Fruit fly (Drosophila melanogaster): ENCODE data around the gene CG1636.
A peak's percentile ranks its signal among the peaks of the same experiment; 100 is the strongest.

CG1636 gene

dm6 chrX:8243966-8244895, 29.0 kb upstream of the CG1636 start, which contains the start of gene sni (continued):
- no peak for TF ChIP-seq CG9609 (GFP tag; optimal IDR thresholded peaks at IDR 0.05)
- TF ChIP-seq Max (GFP tag; optimal IDR thresholded peaks at IDR 0.05) = no peak
- TF ChIP-seq CG11560 (tag; IDR thresholded peaks at IDR 0.05) = no peak
- no peak for TF ChIP-seq Antp (GFP tag; optimal IDR thresholded peaks at IDR 0.05)
- TF ChIP-seq CG30431 (GFP tag; optimal IDR thresholded peaks at IDR 0.05) = no peak
- TF ChIP-seq ro (GFP tag; IDR thresholded peaks at IDR 0.05) = no peak
- no peak for TF ChIP-seq tup (GFP tag; optimal IDR thresholded peaks at IDR 0.05)
- no peak for TF ChIP-seq CG18619 (GFP tag; optimal IDR thresholded peaks at IDR 0.05)
- peak; percentile 20 for TF ChIP-seq bab2 (GFP tag; optimal IDR thresholded peaks at IDR 0.05)
- peak; percentile 14; the same call in 1 of the 3 replicates for TF ChIP-seq CG34224 (GFP tag; IDR thresholded peaks at IDR 0.05; ENCODE audit: partially characterized antibody)
- no peak for TF ChIP-seq Sry-β (GFP tag; optimal IDR thresholded peaks at IDR 0.05)
- TF ChIP-seq CG17568 (GFP tag; optimal IDR thresholded peaks at IDR 0.05) = no peak
- no peak for TF ChIP-seq Abd-B (GFP tag; optimal IDR thresholded peaks at IDR 0.05)
- no peak for TF ChIP-seq CG30020 (tag; optimal IDR thresholded peaks at IDR 0.05)
- no peak for TF ChIP-seq chm (GFP tag; IDR thresholded peaks at IDR 0.05)
- TF ChIP-seq CG4707 (GFP tag; optimal IDR thresholded peaks at IDR 0.05) = no peak
- TF ChIP-seq org-1 (GFP tag; optimal IDR thresholded peaks at IDR 0.05) = no peak
- no peak for TF ChIP-seq CG3163 (GFP tag; optimal IDR thresholded peaks at IDR 0.05)
- no peak for TF ChIP-seq CG10565 (GFP tag; optimal IDR thresholded peaks at IDR 0.05)
- no peak for TF ChIP-seq nerfin-1 (tag; optimal IDR thresholded peaks at IDR 0.05)
- no peak for TF ChIP-seq HLHmδ (GFP tag; optimal IDR thresholded peaks at IDR 0.05)
- TF ChIP-seq CG11398 (GFP tag; optimal IDR thresholded peaks at IDR 0.05) = no peak
- no peak for TF ChIP-seq gt (GFP tag; IDR thresholded peaks at IDR 0.05)
- TF ChIP-seq bowl (GFP tag; IDR thresholded peaks at IDR 0.05) = no peak
- TF ChIP-seq GATAe (GFP tag; conservative IDR thresholded peaks at IDR 0.05) = no peak
- TF ChIP-seq Oaz (GFP tag; IDR thresholded peaks at IDR 0.05) = no peak
- peak; percentile 93 for TF ChIP-seq CG11696 (GFP tag; IDR thresholded peaks at IDR 0.05)
- peak; percentile 69 for TF ChIP-seq Drgx (GFP tag; IDR thresholded peaks at IDR 0.05)
- TF ChIP-seq Hmr (GFP tag; optimal IDR thresholded peaks at IDR 0.05) = peak; percentile 13
- TF ChIP-seq CG8290 (GFP tag; optimal IDR thresholded peaks at IDR 0.05) = no peak
- TF ChIP-seq CG8290 (tag; optimal IDR thresholded peaks at IDR 0.05) = no peak
- TF ChIP-seq YL-1 (GFP tag; optimal IDR thresholded peaks at IDR 0.05) = no peak
- no peak for TF ChIP-seq CG11695 (GFP tag; IDR thresholded peaks at IDR 0.05)
- no peak for TF ChIP-seq twi (tag; optimal IDR thresholded peaks at IDR 0.05)
- TF ChIP-seq pros (GFP tag; optimal IDR thresholded peaks at IDR 0.05) = no peak
- no peak for TF ChIP-seq CG6689 (GFP tag; IDR thresholded peaks at IDR 0.05)
- TF ChIP-seq tin (GFP tag; optimal IDR thresholded peaks at IDR 0.05) = no peak
- no peak for TF ChIP-seq Mrtf (GFP tag; IDR thresholded peaks at IDR 0.05)
- no peak for TF ChIP-seq Rx (GFP tag; IDR thresholded peaks at IDR 0.05)
- TF ChIP-seq sc (optimal IDR thresholded peaks at IDR 0.05) = no peak
- TF ChIP-seq sc (GFP tag; optimal IDR thresholded peaks at IDR 0.05) = no peak
- TF ChIP-seq otp (GFP tag; IDR thresholded peaks at IDR 0.05) = no peak
- TF ChIP-seq sens (GFP tag) = peak; percentile 66
- TF ChIP-seq crp (GFP tag; optimal IDR thresholded peaks at IDR 0.05) = no peak
- peak; percentile 1 for TF ChIP-seq unpg (GFP tag; optimal IDR thresholded peaks at IDR 0.05)
- TF ChIP-seq cad (GFP tag; optimal IDR thresholded peaks at IDR 0.05) = no peak
- TF ChIP-seq Ravus (GFP tag; IDR thresholded peaks at IDR 0.05) = no peak
- TF ChIP-seq Nf-YA (GFP tag; IDR thresholded peaks at IDR 0.05) = no peak
- TF ChIP-seq Sox102F (GFP tag; optimal IDR thresholded peaks at IDR 0.05) = no peak
- no peak for TF ChIP-seq chif (GFP tag; optimal IDR thresholded peaks at IDR 0.05)
- no peak for TF ChIP-seq CG15601 (tag; optimal IDR thresholded peaks at IDR 0.05)
